Fruit fly (Drosophila melanogaster) Kc167 (cell line): Measurements from ENCODE around the gene CG11356.

Source experiments
- psq ChIP-seq: fragments of >200 bp; optimal IDR thresholded peaks from 2 replicates; lab custom pipeline; 2017; ENCODE audit warnings: missing external identifiers
- ttk ChIP-seq: sonication (Bioruptor generic); optimal IDR thresholded peaks from 2 replicates; lab custom pipeline; 2017; ENCODE audit warnings: missing external identifiers

DNA sequence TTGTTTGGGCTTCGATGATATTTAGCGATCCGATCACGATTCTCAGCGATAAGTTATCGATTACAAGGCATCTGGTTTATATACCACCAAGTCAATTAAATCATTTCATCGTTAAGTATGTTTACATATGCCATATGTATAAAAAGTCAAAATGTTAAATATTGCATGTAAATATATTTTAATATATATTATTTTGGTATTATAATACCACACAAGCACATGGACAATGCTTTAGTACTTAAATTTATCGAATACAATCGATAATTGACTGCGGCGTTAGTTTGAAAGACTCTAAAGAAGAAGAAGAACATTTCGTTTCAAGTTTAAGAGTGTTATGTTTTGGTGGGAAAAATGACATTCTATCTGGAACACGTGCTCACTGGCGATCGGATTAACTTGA, 33.5 kb downstream of the CG11356 start, which contains the start of gene CG34323:
- TF ChIP-seq psq (lab: Kevin White, UChicago) (no peak), ttk (lab: Kevin White, UChicago) (no peak)
